Worm (Caenorhabditis elegans) whole organism, L3 larva: ENCODE results near the gene srz-61.

Source experiments
- R02D3.7 ChIP-seq: fragments of 150-350 bp; optimal IDR thresholded peaks from 2 replicates; lab custom pipeline; 2014; ENCODE audit warnings: missing biosample characterization, missing genetic modification characterization
- aly-2 ChIP-seq: fragments of 150-350 bp; optimal IDR thresholded peaks from 2 replicates; lab custom pipeline; 2014; ENCODE audit warnings: missing biosample characterization, missing genetic modification characterization
- ama-1 ChIP-seq: fragments of 150-350 bp; optimal IDR thresholded peaks from 2 replicates; lab custom pipeline; 2018
- fkh-10 ChIP-seq: sonication (generic microtip); optimal IDR thresholded peaks from 2 replicates; lab custom pipeline; 2017; ENCODE audit warnings: missing biosample characterization, missing genetic modification reagents, missing genetic modification characterization
- lin-39 ChIP-seq: fragments of 150-350 bp; optimal IDR thresholded peaks from 2 replicates; lab custom pipeline; 2018; ENCODE audit warnings: missing biosample characterization, missing genetic modification reagents, missing genetic modification characterization
- mdl-1 ChIP-seq: fragments of 150-350 bp; optimal IDR thresholded peaks from 2 replicates; lab custom pipeline; 2014; ENCODE audit warnings: missing biosample characterization, missing genetic modification characterization
- nhr-12 ChIP-seq: fragments of 150-350 bp; optimal IDR thresholded peaks from 2 replicates; lab custom pipeline; 2014; ENCODE audit warnings: missing biosample characterization, missing genetic modification characterization
- nhr-25 ChIP-seq: sonication (generic microtip); optimal IDR thresholded peaks from 2 replicates; lab custom pipeline; 2017; ENCODE audit warnings: missing biosample characterization, missing genetic modification characterization
- pha-4 ChIP-seq: fragments of 150-350 bp; optimal IDR thresholded peaks from 2 replicates; lab custom pipeline; 2014; ENCODE audit warnings: missing biosample characterization, missing genetic modification reagents, missing genetic modification characterization
- pqm-1 ChIP-seq: fragments of 150-350 bp; optimal IDR thresholded peaks from 2 replicates; lab custom pipeline; 2017; ENCODE audit warnings: missing biosample characterization, missing genetic modification characterization, inconsistent platforms
- unc-39 ChIP-seq: sonication (generic microtip); optimal IDR thresholded peaks from 4 replicates; lab custom pipeline; 2017; ENCODE audit warnings: missing biosample characterization, missing genetic modification characterization
- unc-62 ChIP-seq: fragments of 150-350 bp; sonication (generic microtip); optimal IDR thresholded peaks from 4 replicates; lab custom pipeline; 2014; ENCODE audit warnings: missing biosample characterization, missing genetic modification reagents, missing genetic modification characterization

ce11 chrIV:16298851-16299250 lies 22.1 kb upstream of the srz-61 start, which contains the start of gene srz-72:
- TF ChIP-seq pqm-1 (tag; lab: Kevin White, UChicago) (no peak), ama-1 (lab: Kevin White, UChicago) (no peak), unc-62 (GFP tag; lab: Kevin White, UChicago) (no peak), lin-39 (no peak), fkh-10 (GFP tag; lab: Kevin White, UChicago) (no peak), R02D3.7 (no peak), unc-39 (tag; lab: Kevin White, UChicago) (no peak), nhr-25 (no peak), pha-4 (tag; lab: Kevin White, UChicago) (no peak), aly-2 (no peak), nhr-12 (no peak), mdl-1 (tag; lab: Kevin White, UChicago) (no peak)
